Fruit fly (Drosophila melanogaster): Measurements from ENCODE around the gene CG14963.

The CG14963 gene

DNA sequence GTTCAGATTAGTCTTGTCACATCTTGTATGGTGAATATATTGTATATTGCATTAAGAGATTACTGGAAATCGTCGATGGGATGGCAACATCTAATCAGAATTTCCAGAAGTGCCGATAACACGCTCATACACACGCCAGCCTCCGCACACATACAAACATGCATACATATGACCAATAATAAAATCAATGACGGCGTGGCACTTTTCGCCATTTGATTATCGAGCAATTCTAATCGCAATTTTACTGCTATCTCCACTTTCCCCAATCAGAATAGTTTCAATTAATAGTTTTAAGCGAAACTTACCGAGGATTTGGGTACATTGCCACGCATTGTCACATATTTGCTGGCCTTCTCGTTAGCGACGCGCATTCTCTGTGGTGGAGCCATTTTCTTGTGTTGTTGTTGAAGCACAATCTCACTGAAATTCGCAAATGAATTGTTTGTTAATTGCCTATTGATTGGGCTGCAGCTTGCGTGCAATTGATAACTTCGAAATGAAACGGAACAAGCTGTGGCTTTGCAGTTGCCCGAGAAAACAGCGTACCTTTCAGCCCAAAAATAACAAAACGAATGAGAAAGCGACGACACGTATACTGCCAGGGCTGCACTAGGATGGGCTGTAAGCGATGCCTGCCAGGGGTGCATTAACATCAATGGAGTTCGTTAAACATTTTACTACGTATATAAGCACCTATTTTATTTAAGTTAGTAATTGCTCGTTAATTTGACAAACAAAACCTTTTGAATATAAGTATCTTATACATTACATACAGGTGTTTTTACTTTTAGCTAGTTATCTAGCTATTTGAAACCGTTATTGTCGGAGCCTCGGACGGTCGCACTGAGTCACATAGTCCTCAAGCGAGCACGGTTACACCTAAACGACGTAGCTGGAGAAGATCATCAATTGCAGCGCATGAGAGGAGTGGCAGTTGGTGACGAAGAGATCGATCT is 26.4 kb upstream of the CG14963 start, which contains the start of the genes CG32276 and gry (continued):
- TF ChIP-seq gce (GFP tag; IDR thresholded peaks at IDR 0.05) (no peak), CG43689 (GFP tag; IDR thresholded peaks at IDR 0.05) (no peak), tup (GFP tag; optimal IDR thresholded peaks at IDR 0.05) (peak; percentile 63), Asciz (GFP tag; optimal IDR thresholded peaks at IDR 0.05) (no peak), CG15696 (tag; optimal IDR thresholded peaks at IDR 0.05) (peak; percentile 75), kay (GFP tag; optimal IDR thresholded peaks at IDR 0.05) (peak; percentile 83), CG7372 (GFP tag; IDR thresholded peaks at IDR 0.05) (peak; percentile 66; the same call in 1 of the 2 replicates), wek (GFP tag; optimal IDR thresholded peaks at IDR 0.05) (peak; percentile 80), Sin3A (optimal IDR thresholded peaks at IDR 0.05) (peak; percentile 92), fd96Cb (tag; optimal IDR thresholded peaks at IDR 0.05) (peak; percentile 57), run (tag; optimal IDR thresholded peaks at IDR 0.05) (no peak), HmgD (GFP tag; optimal IDR thresholded peaks at IDR 0.05) (peak; percentile 65), exex (tag; optimal IDR thresholded peaks at IDR 0.05) (peak; percentile 42), Atf3 (GFP tag; optimal IDR thresholded peaks at IDR 0.05) (peak; percentile 63), cato (GFP tag; optimal IDR thresholded peaks at IDR 0.05; ENCODE audit: borderline replicate concordance) (peak; percentile 60), insv (GFP tag; optimal IDR thresholded peaks at IDR 0.05) (peak in 1 of 2 experiments; percentile 91), CG6791 (GFP tag; IDR thresholded peaks at IDR 0.05; ENCODE audit: partially characterized antibody) (no peak), CG14860 (GFP tag; IDR thresholded peaks at IDR 0.05; ENCODE audit: partially characterized antibody) (no peak), CG13287 (GFP tag; IDR thresholded peaks at IDR 0.05; ENCODE audit: partially characterized antibody) (peak; percentile 63; the same call in 1 of the 2 replicates), sna (GFP tag; IDR thresholded peaks at IDR 0.05; ENCODE audit: partially characterized antibody) (no peak), Dad (GFP tag; optimal IDR thresholded peaks at IDR 0.05) (peak; percentile 68), jing (GFP tag; optimal IDR thresholded peaks at IDR 0.05) (no peak), repo (GFP tag; optimal IDR thresholded peaks at IDR 0.05) (peak; percentile 57), CG14014 (GFP tag; IDR thresholded peaks at IDR 0.05) (peak; percentile 36; the same call in 1 of the 2 replicates), sr (GFP tag; IDR thresholded peaks at IDR 0.05) (no peak; the same call in 2 of the 3 replicates), CG7271 (tag; optimal IDR thresholded peaks at IDR 0.05) (peak; percentile 8), gem (tag; optimal IDR thresholded peaks at IDR 0.05) (no peak), CG11456 (GFP tag; IDR thresholded peaks at IDR 0.05) (peak; percentile 82), BtbVII (GFP tag; optimal IDR thresholded peaks at IDR 0.05) (peak; percentile 35), ato (GFP tag; IDR thresholded peaks at IDR 0.05; ENCODE audit: partially characterized antibody) (no peak), NC2β (GFP tag; optimal IDR thresholded peaks at IDR 0.05) (peak; percentile 84), CG11504 (tag; optimal IDR thresholded peaks at IDR 0.05) (no peak), CG15011 (GFP tag; optimal IDR thresholded peaks at IDR 0.05) (no peak), crol (GFP tag; IDR thresholded peaks at IDR 0.05) (no peak), crp (GFP tag; optimal IDR thresholded peaks at IDR 0.05) (peak in 1 of 2 experiments; percentile 60), nmo (GFP tag; optimal IDR thresholded peaks at IDR 0.05) (peak; percentile 84), crc (GFP tag; optimal IDR thresholded peaks at IDR 0.05) (peak; percentile 48), CG7839 (tag; optimal IDR thresholded peaks at IDR 0.05) (no peak), CG5245 (GFP tag; optimal IDR thresholded peaks at IDR 0.05) (peak; percentile 70), ro (GFP tag; IDR thresholded peaks at IDR 0.05) (0 out of 2 replicates have a peak, but pooled peaks have one; percentile 16), CG13296 (GFP tag; optimal IDR thresholded peaks at IDR 0.05) (peak; percentile 65), Aef1 (GFP tag; IDR thresholded peaks at IDR 0.05) (peak; percentile 70), sens (GFP tag) (peak; percentile 94), CG34422 (GFP tag; IDR thresholded peaks at IDR 0.05) (peak; percentile 73), Bgb (GFP tag; IDR thresholded peaks at IDR 0.05; ENCODE audit: partially characterized antibody) (no peak; the same call in 1 of the 2 replicates), unc-4 (GFP tag; IDR thresholded peaks at IDR 0.05; ENCODE audit: partially characterized antibody) (no peak), CG12219 (GFP tag; optimal IDR thresholded peaks at IDR 0.05) (peak; percentile 51)
